Worm (Caenorhabditis elegans): ENCODE measurements around the gene ugt-3.

DNA sequence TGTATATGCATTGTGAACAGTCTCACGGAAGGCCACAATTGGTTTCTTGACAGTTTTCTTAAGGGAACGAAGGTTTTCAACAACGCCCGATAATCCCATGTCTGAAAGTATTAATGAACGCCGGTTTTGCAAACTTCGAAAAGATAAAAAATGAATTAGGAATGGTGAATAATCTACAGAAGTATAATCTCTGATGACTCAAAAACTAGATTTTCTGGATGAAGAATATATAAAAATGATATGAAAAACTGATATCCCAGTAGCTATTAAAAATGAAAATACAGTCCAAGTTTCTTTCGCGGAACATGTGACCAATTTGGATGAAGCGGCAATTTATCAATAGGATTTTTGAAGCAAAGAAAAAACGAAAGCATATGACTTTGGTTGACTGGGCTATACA is 14.0 kb upstream of the ugt-3 start, which contains the start of gene ZC443.3:
- TF ChIP-seq R02D3.7 (tag; optimal IDR thresholded peaks at IDR 0.05) (no peak), elt-1 (tag; optimal IDR thresholded peaks at IDR 0.05) (no peak), nhr-237 (tag; optimal IDR thresholded peaks at IDR 0.05) (no peak)
